Fruit fly (Drosophila melanogaster) whole organism, prepupa: ENCODE measurements around the gene mus301.

Experiments used
- CG11762 ChIP-seq: fragments of 200-800 bp; sonication (Bioruptor generic); optimal IDR thresholded peaks from 3 replicates; lab custom pipeline; 2016; ENCODE audit warnings: missing biosample characterization, missing genetic modification characterization; ENCODE audit not compliant: insufficient read depth
- CG16779 ChIP-seq: fragments of 200-800 bp; sonication (Bioruptor generic); optimal IDR thresholded peaks from 3 replicates; lab custom pipeline; 2017; ENCODE audit warnings: missing biosample characterization, mild to moderate bottlenecking, missing genetic modification characterization
- CG3032 ChIP-seq: fragments of 200-800 bp; optimal IDR thresholded peaks from 2 replicates; lab custom pipeline; 2019; ENCODE audit warnings: missing biosample characterization, mild to moderate bottlenecking, missing genetic modification characterization, moderate library complexity
- CG6854 ChIP-seq: fragments of 200-800 bp; sonication (Bioruptor generic); optimal IDR thresholded peaks from 2 replicates; lab custom pipeline; 2017; ENCODE audit warnings: missing biosample characterization, mild to moderate bottlenecking, missing genetic modification characterization
- CG8319 ChIP-seq: fragments of 200-800 bp; sonication (Bioruptor generic); optimal IDR thresholded peaks from 3 replicates; lab custom pipeline; 2016; ENCODE audit warnings: missing biosample characterization, missing genetic modification characterization
- CG9139 ChIP-seq: fragments of 200-800 bp; sonication (Bioruptor generic); optimal IDR thresholded peaks from 3 replicates; lab custom pipeline; 2017; ENCODE audit warnings: missing biosample characterization, mild to moderate bottlenecking, missing genetic modification characterization
- acj6 ChIP-seq: fragments of 200-800 bp; sonication (Bioruptor generic); optimal IDR thresholded peaks from 3 replicates; lab custom pipeline; 2016; ENCODE audit warnings: missing biosample characterization, missing genetic modification characterization
- lz ChIP-seq: fragments of 200-800 bp; sonication (Bioruptor generic); optimal IDR thresholded peaks from 3 replicates; lab custom pipeline; 2016; ENCODE audit warnings: missing biosample characterization, missing genetic modification characterization
- salr ChIP-seq, 2 experiments: fragments of 200-800 bp; sonication (Bioruptor generic); optimal IDR thresholded peaks; 3 replicates each; lab custom pipeline; 2016 to 2018; ENCODE audit warnings: missing biosample characterization in 2 of 2, missing genetic modification characterization in 2 of 2, mild to moderate bottlenecking in 1 of 2
- spab ChIP-seq: fragments of 200-800 bp; sonication (Bioruptor generic); optimal IDR thresholded peaks from 2 replicates; lab custom pipeline; 2017; ENCODE audit warnings: missing biosample characterization, mild to moderate bottlenecking, missing genetic modification characterization, missing genetic modification reagents
- topi ChIP-seq: fragments of 200-800 bp; sonication (Bioruptor generic); optimal IDR thresholded peaks from 3 replicates; lab custom pipeline; 2016; ENCODE audit warnings: missing biosample characterization, missing genetic modification characterization

DNA sequence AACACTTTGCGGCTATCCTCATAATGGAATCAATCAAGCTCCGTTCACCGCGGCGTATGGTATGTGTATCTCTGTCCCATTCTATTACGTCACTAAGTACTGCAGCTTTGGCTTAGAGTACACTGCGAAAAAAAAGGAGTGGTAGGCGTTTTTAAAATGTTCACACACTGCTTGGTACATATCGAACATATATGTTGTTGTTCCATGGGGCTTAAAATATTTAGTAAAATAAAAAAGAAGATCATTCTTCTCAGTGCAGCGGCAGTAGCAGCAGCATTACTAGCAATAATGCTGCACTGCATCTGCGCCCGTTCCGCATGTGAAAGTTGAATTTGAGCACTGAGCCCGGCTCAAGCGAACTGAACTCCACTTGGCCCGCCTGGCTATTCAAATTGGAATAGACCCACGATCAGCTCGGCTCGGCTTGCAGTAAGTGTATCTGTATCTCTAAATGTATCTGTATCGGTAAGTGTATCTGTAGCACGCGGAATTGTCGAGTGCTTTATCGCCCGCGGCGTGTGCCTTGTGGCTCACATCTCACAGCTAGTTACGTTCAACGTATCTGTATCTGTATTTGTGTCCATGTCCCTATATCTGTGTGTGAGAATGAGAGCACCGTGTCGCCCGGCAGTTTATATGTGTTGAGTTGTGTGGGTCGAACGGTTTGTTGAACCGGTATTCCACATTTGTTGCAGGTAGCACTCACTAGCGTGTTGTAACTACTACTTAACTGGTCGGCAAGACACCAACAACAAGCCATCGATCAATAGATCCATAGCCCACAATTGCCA is 15.8 kb downstream of the mus301 start:
- TF ChIP-seq CG16779 (tag; lab: Kevin White, UChicago) (peak; percentile 54), lz (GFP tag; lab: Kevin White, UChicago) (peak; percentile 51), CG6854 (GFP tag; lab: Kevin White, UChicago) (no peak), CG9139 (GFP tag; lab: Kevin White, UChicago) (no peak), CG3032 (tag; lab: Kevin White, UChicago) (peak; percentile 53), topi (GFP tag; lab: Kevin White, UChicago) (peak; percentile 62), acj6 (GFP tag; lab: Kevin White, UChicago) (peak; percentile 81), spab (GFP tag; lab: Kevin White, UChicago) (peak; percentile 53), CG8319 (GFP tag; lab: Kevin White, UChicago) (peak; percentile 47), salr (GFP tag; optimal IDR thresholded peaks at IDR 0.05; lab: Kevin White, UChicago) (peak; percentile 13 to 90), CG11762 (GFP tag; lab: Kevin White, UChicago) (peak; percentile 76)
